Fruit fly (Drosophila melanogaster) whole organism, pupa: Measurements from ENCODE around the gene Gr94a.

Experiments
- CG10348 ChIP-seq: fragments of 200-800 bp; sonication (Bioruptor generic); IDR thresholded peaks from 2 replicates; pipeline ENCODE4 v1.3.6; 2022; ENCODE audit warnings: missing biosample characterization, missing genetic modification characterization
- CG12605 ChIP-seq: fragments of 200-800 bp; sonication (Bioruptor generic); IDR thresholded peaks from 2 replicates; pipeline ENCODE4 v1.3.6; 2022; ENCODE audit warnings: missing biosample characterization, missing genetic modification characterization
- CG13204 ChIP-seq: fragments of 200-800 bp; sonication (Bioruptor generic); optimal IDR thresholded peaks from 2 replicates; lab custom pipeline; 2018; ENCODE audit warnings: missing biosample characterization, mild to moderate bottlenecking, missing genetic modification characterization, moderate library complexity
- CG14655 ChIP-seq: fragments of 200-800 bp; sonication (Bioruptor generic); optimal IDR thresholded peaks from 3 replicates; lab custom pipeline; 2017; ENCODE audit warnings: mild to moderate bottlenecking, missing biosample characterization, missing genetic modification reagents, missing genetic modification characterization
- CG15710 ChIP-seq: fragments of 200-800 bp; sonication (Bioruptor generic); optimal IDR thresholded peaks from 2 replicates; lab custom pipeline; 2018; ENCODE audit warnings: missing biosample characterization, mild to moderate bottlenecking, missing genetic modification characterization, moderate library complexity
- CG17806 ChIP-seq: fragments of 200-800 bp; sonication (Bioruptor generic); optimal IDR thresholded peaks from 2 replicates; lab custom pipeline; 2018; ENCODE audit warnings: missing biosample characterization, mild to moderate bottlenecking, missing genetic modification characterization, moderate library complexity
- CG32121 ChIP-seq: fragments of 200-800 bp; sonication (Bioruptor generic); IDR thresholded peaks from 2 replicates; pipeline ENCODE4 v1.3.6; 2022; ENCODE audit warnings: missing biosample characterization, missing genetic modification characterization
- CG34367 ChIP-seq: fragments of 200-800 bp; sonication (Bioruptor generic); optimal IDR thresholded peaks from 2 replicates; lab custom pipeline; 2018; ENCODE audit warnings: missing biosample characterization, mild to moderate bottlenecking, missing genetic modification characterization
- CG4496 ChIP-seq: fragments of 200-800 bp; sonication (Bioruptor generic); IDR thresholded peaks from 3 replicates; pipeline ENCODE4 v1.3.6; 2022; ENCODE audit warnings: missing biosample characterization, missing genetic modification characterization
- CG8159 ChIP-seq: fragments of 200-800 bp; sonication (Bioruptor generic); optimal IDR thresholded peaks from 3 replicates; lab custom pipeline; 2018; ENCODE audit warnings: missing biosample characterization, mild to moderate bottlenecking, missing genetic modification characterization, moderate library complexity
- CG8301 ChIP-seq: fragments of 200-800 bp; sonication (Bioruptor generic); optimal IDR thresholded peaks from 2 replicates; lab custom pipeline; 2018; ENCODE audit warnings: missing biosample characterization, mild to moderate bottlenecking, missing genetic modification characterization
- CG9948 ChIP-seq: fragments of 200-800 bp; sonication (Bioruptor generic); optimal IDR thresholded peaks from 2 replicates; lab custom pipeline; 2018; ENCODE audit warnings: missing biosample characterization, mild to moderate bottlenecking, missing genetic modification characterization, moderate library complexity
- D1 ChIP-seq: fragments of 200-800 bp; sonication (Bioruptor generic); optimal IDR thresholded peaks from 2 replicates; lab custom pipeline; 2018; ENCODE audit warnings: missing biosample characterization, mild to moderate bottlenecking, missing genetic modification characterization, moderate library complexity
- EcR ChIP-seq: fragments of 200-800 bp; sonication (Bioruptor generic); optimal IDR thresholded peaks from 3 replicates; lab custom pipeline; 2019; ENCODE audit warnings: missing biosample characterization, missing genetic modification characterization, mild to moderate bottlenecking, moderate library complexity, missing genetic modification reagents
- Ets98B ChIP-seq: fragments of 200-800 bp; sonication (Bioruptor generic); IDR thresholded peaks from 2 replicates; pipeline ENCODE4 v1.3.6; 2022; ENCODE audit warnings: missing biosample characterization, missing genetic modification characterization
- Pif1A ChIP-seq: fragments of 200-800 bp; sonication (Bioruptor generic); optimal IDR thresholded peaks from 3 replicates; lab custom pipeline; 2016; ENCODE audit warnings: missing biosample characterization, missing genetic modification characterization
- Pif1B ChIP-seq: fragments of 200-800 bp; sonication (Bioruptor generic); optimal IDR thresholded peaks from 3 replicates; lab custom pipeline; 2016; ENCODE audit warnings: missing biosample characterization, missing genetic modification characterization
- Snoo ChIP-seq: fragments of 200-800 bp; sonication (Bioruptor generic); optimal IDR thresholded peaks from 3 replicates; lab custom pipeline; 2017; ENCODE audit warnings: missing biosample characterization, mild to moderate bottlenecking, missing genetic modification characterization, inconsistent platforms
- fd96Ca ChIP-seq: fragments of 200-800 bp; sonication (Bioruptor generic); IDR thresholded peaks from 3 replicates; pipeline ENCODE4 v1.3.6; 2022; ENCODE audit warnings: missing biosample characterization, missing genetic modification characterization
- gl ChIP-seq: fragments of 200-800 bp; sonication (Bioruptor generic); optimal IDR thresholded peaks from 2 replicates; lab custom pipeline; 2018; ENCODE audit warnings: missing biosample characterization, mild to moderate bottlenecking, missing genetic modification characterization
- rn ChIP-seq: fragments of 200-800 bp; sonication (Bioruptor generic); IDR thresholded peaks from 2 replicates; pipeline ENCODE4 v1.3.6; 2022; ENCODE audit warnings: missing biosample characterization, missing genetic modification characterization

Gene Gr94a

DNA sequence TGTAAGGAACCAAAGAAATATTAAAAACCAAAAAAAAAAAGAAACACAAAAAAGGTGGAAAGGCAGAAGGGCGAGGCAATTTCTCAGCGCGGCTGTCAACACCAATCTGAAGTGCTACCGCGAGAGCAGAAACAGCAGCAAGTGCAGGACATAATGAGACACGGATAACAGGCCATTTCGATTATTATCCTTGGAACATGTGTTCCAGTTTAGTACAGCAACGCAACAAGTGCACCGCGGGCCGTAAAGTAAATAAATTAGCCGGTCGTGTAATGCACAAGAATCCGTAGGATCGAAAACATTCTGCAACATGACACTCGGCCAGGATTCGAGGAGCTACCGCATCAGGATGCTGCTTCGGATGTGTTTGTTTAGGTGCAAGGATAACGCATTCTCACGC lies 13.4 kb upstream of the Gr94a start:
- TF ChIP-seq EcR (GFP tag; lab: Kevin White, UChicago): no peak
- no peak for TF ChIP-seq CG15710
- TF ChIP-seq CG17806 (tag; lab: Kevin White, UChicago): no peak
- no peak for TF ChIP-seq CG4496
- TF ChIP-seq CG14655 (GFP tag; lab: Kevin White, UChicago): no peak
- no peak for TF ChIP-seq D1

DNA sequence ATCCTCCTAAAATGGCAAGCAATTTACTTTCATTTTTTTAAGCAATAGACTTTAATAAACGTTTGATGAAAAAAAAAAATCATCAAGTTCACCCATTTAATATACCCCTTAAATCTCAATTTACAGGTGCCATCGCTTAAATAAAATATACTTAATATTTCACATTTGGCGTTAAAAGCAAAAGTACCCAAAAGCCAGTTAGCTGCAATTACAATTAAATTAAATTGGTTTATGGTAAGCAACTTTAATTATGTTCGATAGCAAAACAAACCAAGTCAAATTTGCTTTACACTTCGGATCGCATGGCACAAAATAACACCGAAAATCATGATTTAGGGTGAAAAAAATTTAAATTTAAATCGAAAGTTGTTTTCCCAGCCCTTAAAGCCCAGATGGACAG lies 9.5 kb upstream of the Gr94a start, which contains the start of gene CG13838:
Gene CG13838 (plus strand): TSS at position 301 of the 400 bp plus-strand sequence.
- TF ChIP-seq CG8301 (tag; lab: Kevin White, UChicago): no peak
- TF ChIP-seq, all 21 proteins: peak for 0

DNA sequence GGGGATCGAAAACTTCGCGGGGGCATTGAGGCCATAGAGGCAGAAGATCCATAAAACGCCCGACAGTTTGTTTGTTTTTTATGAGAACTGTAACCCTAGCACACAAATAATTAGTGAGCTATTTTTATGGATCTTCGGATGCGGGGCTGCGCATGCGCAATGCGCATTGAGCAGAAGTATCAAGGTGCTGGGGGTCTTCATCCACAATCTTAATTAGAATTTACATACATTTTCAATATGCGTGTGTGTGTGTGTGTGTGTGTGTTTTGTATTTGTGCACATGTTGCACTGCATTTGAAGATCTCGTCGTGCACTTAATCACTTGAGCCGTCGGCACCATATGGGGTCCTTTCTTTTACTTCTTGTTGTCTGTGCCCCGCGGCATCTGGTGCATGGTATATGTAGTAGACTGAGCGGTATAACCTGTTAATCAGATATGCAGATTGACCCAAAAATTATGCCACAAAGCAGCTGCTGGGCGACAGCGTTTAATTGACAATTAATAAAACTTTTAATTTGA lies 8.7 kb upstream of the Gr94a start:
- TF ChIP-seq CG10348 (GFP tag; lab: Robert Waterston, UW) (no peak), Snoo (tag; lab: Kevin White, UChicago) (no peak), CG12605 (GFP tag; lab: Robert Waterston, UW) (no peak), D1 (no peak), CG14655 (GFP tag; lab: Kevin White, UChicago) (no peak), fd96Ca (GFP tag; lab: Robert Waterston, UW) (no peak), CG9948 (tag; lab: Kevin White, UChicago) (no peak), rn (GFP tag; lab: Robert Waterston, UW) (no peak)

DNA sequence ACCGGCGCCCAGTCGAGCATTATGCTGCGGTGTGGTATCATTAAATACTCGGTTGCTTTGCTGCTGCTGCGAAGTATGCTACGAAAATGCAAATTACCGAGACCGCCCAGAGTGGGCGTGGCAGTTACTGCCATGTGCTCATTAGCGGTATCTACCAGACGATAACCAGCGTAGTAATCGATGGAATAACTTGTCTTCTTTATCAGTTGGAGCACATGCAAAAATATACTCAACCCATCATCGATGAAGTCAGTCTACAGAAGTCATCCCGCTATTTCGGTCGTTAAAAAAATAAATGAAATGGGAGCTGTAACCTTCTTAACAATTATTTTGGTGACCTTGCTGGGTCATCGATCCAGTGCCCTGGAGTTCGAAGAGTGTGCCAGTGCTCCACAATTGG lies 7.8 kb upstream of the Gr94a start, which contains the start of gene CG13837:
Gene CG13837 (plus strand): TSS at position 301 of the 400 bp plus-strand sequence.
- TF ChIP-seq CG17806 (tag; lab: Kevin White, UChicago) (no peak), Pif1B (no peak), CG4496 (no peak), CG32121 (GFP tag; lab: Robert Waterston, UW) (no peak), CG14655 (GFP tag; lab: Kevin White, UChicago) (no peak), fd96Ca (GFP tag; lab: Robert Waterston, UW) (no peak), gl (tag; lab: Kevin White, UChicago) (no peak), CG9948 (tag; lab: Kevin White, UChicago) (no peak), CG34367 (tag; lab: Kevin White, UChicago) (no peak), CG10348 (GFP tag; lab: Robert Waterston, UW) (no peak), EcR (GFP tag; lab: Kevin White, UChicago) (no peak), CG12605 (GFP tag; lab: Robert Waterston, UW) (no peak), D1 (no peak), CG8301 (tag; lab: Kevin White, UChicago) (no peak), Pif1A (GFP tag; lab: Kevin White, UChicago) (no peak), rn (GFP tag; lab: Robert Waterston, UW) (no peak), Snoo (tag; lab: Kevin White, UChicago) (no peak), CG8159 (no peak)

DNA sequence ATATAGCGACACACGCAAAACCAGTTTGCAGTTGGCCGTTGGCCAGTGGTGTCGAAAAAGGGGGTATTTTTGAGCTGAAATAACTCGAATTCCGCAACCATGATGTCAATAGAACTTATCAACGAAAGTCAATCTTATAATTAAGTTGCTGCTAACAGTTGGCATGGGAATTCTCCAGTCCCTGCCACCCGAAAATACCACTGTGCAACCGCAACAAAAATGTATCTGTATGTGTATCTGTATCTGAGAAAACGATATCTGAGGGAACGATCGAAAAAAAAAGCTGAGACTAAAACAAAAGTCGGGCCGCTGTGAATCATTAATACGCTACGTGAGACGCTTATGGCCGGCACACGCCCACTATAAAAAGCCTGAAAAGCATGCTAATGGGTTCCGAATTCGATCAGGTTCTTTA lies 5.0 kb upstream of the Gr94a start:
- TF ChIP-seq CG4496 (peak; percentile 90), CG13204 (GFP tag; lab: Kevin White, UChicago) (peak; percentile 73), CG10348 (GFP tag; lab: Robert Waterston, UW) (peak; percentile 36; the same call in 1 of the 2 replicates), CG8159 (peak; percentile 86), CG14655 (GFP tag; lab: Kevin White, UChicago) (peak; percentile 69), CG15710 (peak; percentile 90), CG34367 (tag; lab: Kevin White, UChicago) (peak; percentile 84), rn (GFP tag; lab: Robert Waterston, UW) (peak; percentile 47; the same call in 1 of the 2 replicates), Pif1A (GFP tag; lab: Kevin White, UChicago) (peak; percentile 88), Snoo (tag; lab: Kevin White, UChicago) (peak; percentile 87), CG12605 (GFP tag; lab: Robert Waterston, UW) (no peak), EcR (GFP tag; lab: Kevin White, UChicago) (peak; percentile 71), CG9948 (tag; lab: Kevin White, UChicago) (peak; percentile 78), gl (tag; lab: Kevin White, UChicago) (peak; percentile 74), Ets98B (GFP tag; lab: Robert Waterston, UW) (peak; percentile 82), fd96Ca (GFP tag; lab: Robert Waterston, UW) (peak; percentile 89), CG32121 (GFP tag; lab: Robert Waterston, UW) (peak; percentile 77), D1 (peak; percentile 43), CG8301 (tag; lab: Kevin White, UChicago) (peak; percentile 66), CG17806 (tag; lab: Kevin White, UChicago) (peak; percentile 85), Pif1B (peak; percentile 90)

DNA sequence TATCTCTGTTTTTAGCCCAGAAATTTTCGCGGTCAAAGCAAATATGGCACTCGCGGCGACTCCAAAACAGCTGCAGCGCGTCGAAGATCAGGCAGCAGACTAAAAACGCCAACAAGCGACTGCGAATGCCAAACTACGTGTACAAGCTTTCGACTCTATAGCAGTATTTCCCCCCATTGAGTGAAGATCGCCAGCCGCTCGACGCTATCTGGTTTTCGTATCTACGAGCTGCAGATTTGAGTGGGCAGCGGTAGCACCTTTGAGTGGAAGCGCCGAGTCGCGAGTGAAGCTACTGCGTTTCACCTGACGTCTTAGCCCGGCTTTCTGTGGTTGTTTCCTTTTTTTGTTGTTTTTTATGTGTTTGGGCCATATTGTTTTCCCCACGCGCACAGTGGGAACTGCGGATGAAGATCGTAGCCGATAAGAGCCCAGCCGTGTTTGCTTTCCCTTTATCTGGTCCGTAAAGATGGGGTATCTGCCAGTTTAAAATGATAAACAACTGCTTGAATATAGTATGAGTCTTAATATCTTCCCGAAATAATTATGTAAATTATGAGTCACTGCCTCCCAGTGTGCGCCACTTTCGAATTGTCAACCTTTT lies 3.3 kb upstream of the Gr94a start, which contains the start of gene CG17121:
Gene CG17121 (minus strand): TSS at position 126 of the 601 bp plus-strand sequence.
- no peak for TF ChIP-seq CG12605 (GFP tag; lab: Robert Waterston, UW)
- peak; percentile 75 for TF ChIP-seq fd96Ca (GFP tag; lab: Robert Waterston, UW)
- TF ChIP-seq Snoo (tag; lab: Kevin White, UChicago): no peak
- peak; percentile 45 for TF ChIP-seq CG13204 (GFP tag; lab: Kevin White, UChicago)
